Worm (Caenorhabditis elegans) whole organism, L4 larva: ENCODE measurements around the gene B0393.9.

Experiments used
- D1046.2 ChIP-seq: fragments of 200-800 bp; sonication (Bioruptor generic); IDR thresholded peaks from 2 replicates; pipeline ENCODE4 v1.3.6; 2022; ENCODE audit warnings: missing genetic modification characterization, missing compliant biosample characterization
- F10B5.3 ChIP-seq: sonication (generic microtip); optimal IDR thresholded peaks from 2 replicates; lab custom pipeline; 2016; ENCODE audit warnings: mild to moderate bottlenecking, missing genetic modification characterization, missing compliant biosample characterization
- F26F4.8 ChIP-seq: fragments of 200-800 bp; sonication (Bioruptor generic); conservative IDR thresholded peaks from 2 replicates; pipeline ENCODE4 v1.3.6; 2022; ENCODE audit warnings: missing genetic modification characterization, missing compliant biosample characterization
- F49E8.2 ChIP-seq: sonication (generic microtip); optimal IDR thresholded peaks from 2 replicates; lab custom pipeline; 2016; ENCODE audit warnings: missing compliant biosample characterization, mild to moderate bottlenecking, missing genetic modification characterization, borderline replicate concordance
- Y5F2A.4 ChIP-seq: fragments of 200-800 bp; sonication (Bioruptor generic); optimal IDR thresholded peaks from 2 replicates; lab custom pipeline; 2018; ENCODE audit warnings: mild to moderate bottlenecking, missing genetic modification characterization, missing compliant biosample characterization
- Y75B8A.6 ChIP-seq: fragments of 200-800 bp; sonication (Bioruptor generic); IDR thresholded peaks from 2 replicates; pipeline ENCODE4 v1.3.6; 2022; ENCODE audit warnings: missing genetic modification reagents, missing genetic modification characterization, missing compliant biosample characterization
- ZK337.2 ChIP-seq: fragments of 200-800 bp; sonication (Bioruptor generic); IDR thresholded peaks from 2 replicates; pipeline ENCODE4 v1.3.6; 2022; ENCODE audit warnings: missing genetic modification reagents, missing genetic modification characterization, missing compliant biosample characterization
- attf-4 ChIP-seq: sonication (generic microtip); optimal IDR thresholded peaks from 3 replicates; lab custom pipeline; 2017; ENCODE audit warnings: missing biosample characterization, missing genetic modification characterization
- ceh-32 ChIP-seq: sonication (generic microtip); optimal IDR thresholded peaks from 2 replicates; lab custom pipeline; 2016; ENCODE audit warnings: mild to moderate bottlenecking, missing genetic modification characterization, missing compliant biosample characterization; ENCODE audit not compliant: poor library complexity
- ceh-62 ChIP-seq: sonication (generic microtip); optimal IDR thresholded peaks from 2 replicates; lab custom pipeline; 2017; ENCODE audit warnings: missing biosample characterization, missing genetic modification characterization
- daf-12 ChIP-seq: fragments of 150-350 bp; optimal IDR thresholded peaks from 2 replicates; lab custom pipeline; 2014; ENCODE audit warnings: missing biosample characterization, missing genetic modification reagents, missing genetic modification characterization
- dmd-6 ChIP-seq: fragments of 200-800 bp; sonication (Bioruptor generic); IDR thresholded peaks from 2 replicates; pipeline ENCODE4 v1.3.6; 2022; ENCODE audit warnings: missing genetic modification reagents, missing genetic modification characterization, missing compliant biosample characterization
- duxl-1 ChIP-seq: sonication (generic microtip); optimal IDR thresholded peaks from 2 replicates; lab custom pipeline; 2016; ENCODE audit warnings: mild to moderate bottlenecking, missing genetic modification characterization, moderate library complexity, missing compliant biosample characterization; ENCODE audit not compliant: poor library complexity
- dve-1 ChIP-seq: sonication (generic microtip); optimal IDR thresholded peaks from 2 replicates; lab custom pipeline; 2017; ENCODE audit warnings: antibody characterized with exemption, mild to moderate bottlenecking, missing genetic modification characterization, missing compliant biosample characterization; ENCODE audit not compliant: insufficient read depth
- egl-43 ChIP-seq: fragments of 200-800 bp; sonication (Bioruptor generic); IDR thresholded peaks from 2 replicates; pipeline ENCODE4 v1.3.6; 2022; ENCODE audit warnings: missing genetic modification reagents, missing genetic modification characterization, missing compliant biosample characterization
- gei-8 ChIP-seq: fragments of 200-800 bp; sonication (Bioruptor generic); optimal IDR thresholded peaks from 2 replicates; lab custom pipeline; 2018; ENCODE audit warnings: mild to moderate bottlenecking, missing genetic modification characterization, missing compliant biosample characterization
- hmg-1.1 ChIP-seq: fragments of 200-800 bp; sonication (Bioruptor generic); IDR thresholded peaks from 2 replicates; pipeline ENCODE4 v1.3.6; 2022; ENCODE audit warnings: missing genetic modification reagents, missing genetic modification characterization, missing compliant biosample characterization
- lim-7 ChIP-seq: fragments of 200-800 bp; sonication (Bioruptor generic); IDR thresholded peaks from 2 replicates; pipeline ENCODE4 v1.3.6; 2022; ENCODE audit warnings: missing genetic modification characterization, missing compliant biosample characterization
- lin-1 ChIP-seq: fragments of 200-800 bp; sonication (Bioruptor generic); IDR thresholded peaks from 2 replicates; pipeline ENCODE4 v1.3.6; 2022; ENCODE audit warnings: missing genetic modification reagents, missing genetic modification characterization, missing compliant biosample characterization
- lin-15B ChIP-seq: fragments of 150-350 bp; sonication (generic microtip); optimal IDR thresholded peaks from 3 replicates; lab custom pipeline; 2014; ENCODE audit warnings: missing biosample characterization, missing genetic modification characterization
- lin-29 ChIP-seq: fragments of 200-800 bp; sonication (Bioruptor generic); IDR thresholded peaks from 2 replicates; pipeline ENCODE4 v1.3.6; 2022; ENCODE audit warnings: missing genetic modification reagents, missing genetic modification characterization, missing compliant biosample characterization
- lin-38 ChIP-seq: fragments of 200-800 bp; sonication (Bioruptor generic); IDR thresholded peaks from 2 replicates; pipeline ENCODE4 v1.3.6; 2022; ENCODE audit warnings: missing genetic modification reagents, missing genetic modification characterization, missing compliant biosample characterization
- lin-39 ChIP-seq: fragments of 150-350 bp; optimal IDR thresholded peaks from 2 replicates; lab custom pipeline; 2014; ENCODE audit warnings: missing biosample characterization, missing genetic modification reagents, missing genetic modification characterization
- lsy-2 ChIP-seq, 2 experiments: fragments of 150-350 bp in 1 of 2; sonication (generic microtip) in 1 of 2; optimal IDR thresholded peaks; 2 replicates each; lab custom pipeline; 2014 to 2017; ENCODE audit warnings: missing biosample characterization in 2 of 2, missing genetic modification characterization in 2 of 2
- madf-5 ChIP-seq, 2 experiments: fragments of 200-800 bp; sonication (Bioruptor generic); IDR thresholded peaks; 2 replicates each; pipeline ENCODE4 v1.3.6; 2022; ENCODE audit warnings: missing compliant biosample characterization in 2 of 2, missing genetic modification characterization in 2 of 2
- madf-9 ChIP-seq: fragments of 200-800 bp; sonication (Bioruptor generic); conservative IDR thresholded peaks from 2 replicates; pipeline ENCODE4 v1.3.6; 2022; ENCODE audit warnings: missing genetic modification reagents, missing genetic modification characterization, missing compliant biosample characterization
- mdl-1 ChIP-seq, 2 experiments: fragments of 150-350 bp in 1 of 2; sonication (generic microtip) in 1 of 2; optimal IDR thresholded peaks; 2 replicates each; lab custom pipeline; 2014 to 2017; ENCODE audit warnings: missing biosample characterization in 2 of 2, missing genetic modification characterization in 2 of 2
- mxl-3 ChIP-seq: fragments of 200-800 bp; sonication (Bioruptor generic); optimal IDR thresholded peaks from 2 replicates; lab custom pipeline; 2018; ENCODE audit warnings: mild to moderate bottlenecking, missing genetic modification characterization, missing compliant biosample characterization
- nhr-11 ChIP-seq: fragments of 150-350 bp; optimal IDR thresholded peaks from 2 replicates; lab custom pipeline; 2014; ENCODE audit warnings: missing biosample characterization, missing genetic modification characterization
- nhr-28 ChIP-seq: fragments of 150-350 bp; optimal IDR thresholded peaks from 2 replicates; lab custom pipeline; 2014; ENCODE audit warnings: missing biosample characterization, missing genetic modification characterization
- nhr-41 ChIP-seq: fragments of 200-800 bp; sonication (Bioruptor generic); IDR thresholded peaks from 2 replicates; pipeline ENCODE4 v1.3.6; 2022; ENCODE audit warnings: missing genetic modification reagents, missing genetic modification characterization, missing compliant biosample characterization
- nhr-48 ChIP-seq: sonication (generic microtip); optimal IDR thresholded peaks from 2 replicates; lab custom pipeline; 2016; ENCODE audit warnings: mild to moderate bottlenecking, missing genetic modification characterization, missing compliant biosample characterization
- nhr-76 ChIP-seq: fragments of 150-350 bp; optimal IDR thresholded peaks from 2 replicates; lab custom pipeline; 2014; ENCODE audit warnings: missing biosample characterization, missing genetic modification characterization
- nhr-77 ChIP-seq: fragments of 150-350 bp; optimal IDR thresholded peaks from 2 replicates; lab custom pipeline; 2014; ENCODE audit warnings: missing biosample characterization, missing genetic modification characterization
- pha-4 ChIP-seq, 2 experiments: fragments of 150-350 bp in 1 of 2; fragments of 200-800 bp in 1 of 2; sonication (Bioruptor generic) in 1 of 2; IDR thresholded peaks in 1 of 2; optimal IDR thresholded peaks in 1 of 2; 2 replicates each; pipeline versions ENCODE4 v1.3.6 to Lab custom; 2014 to 2022; ENCODE audit warnings: missing genetic modification characterization in 2 of 2, missing genetic modification reagents in 2 of 2, missing biosample characterization in 1 of 2, missing compliant biosample characterization in 1 of 2
- saeg-2 ChIP-seq: fragments of 200-800 bp; sonication (Bioruptor generic); IDR thresholded peaks from 2 replicates; pipeline ENCODE4 v1.3.6; 2022; ENCODE audit warnings: missing genetic modification reagents, missing genetic modification characterization, missing compliant biosample characterization
- snpc-1.2 ChIP-seq: fragments of 200-800 bp; sonication (Bioruptor generic); IDR thresholded peaks from 2 replicates; pipeline ENCODE4 v1.3.6; 2022; ENCODE audit warnings: missing genetic modification reagents, missing genetic modification characterization, missing compliant biosample characterization
- unc-130 ChIP-seq: sonication (generic microtip); optimal IDR thresholded peaks from 2 replicates; lab custom pipeline; 2016; ENCODE audit warnings: missing genetic modification reagents, missing genetic modification characterization, missing compliant biosample characterization
- zag-1 ChIP-seq: fragments of 150-350 bp; optimal IDR thresholded peaks from 2 replicates; lab custom pipeline; 2014; ENCODE audit warnings: missing biosample characterization, missing genetic modification characterization
- ztf-11 ChIP-seq: fragments of 150-350 bp; optimal IDR thresholded peaks from 2 replicates; lab custom pipeline; 2014; ENCODE audit warnings: missing biosample characterization, missing genetic modification characterization

Gene B0393.9

ce11 chrIII:4826606-4827005, 46.6 kb upstream of the B0393.9 start, which contains the start of gene F26A1.3:
TSS of gene F26A1.3 (plus strand) at chrIII:4826906.
- TF ChIP-seq nhr-48 (tag; lab: Kevin White, UChicago): no peak
- no peak for TF ChIP-seq Y75B8A.6 (GFP tag; lab: Robert Waterston, UW)
- no peak for TF ChIP-seq snpc-1.2
- no peak for TF ChIP-seq gei-8
- no peak for TF ChIP-seq dve-1
- TF ChIP-seq nhr-41 (GFP tag; lab: Robert Waterston, UW): no peak
- TF ChIP-seq duxl-1 (tag; lab: Kevin White, UChicago): no peak
- TF ChIP-seq egl-43: no peak
- no peak for TF ChIP-seq F49E8.2 (tag; lab: Kevin White, UChicago)
- no peak for TF ChIP-seq zag-1 (tag; lab: Kevin White, UChicago)
- no peak for TF ChIP-seq F10B5.3 (tag; lab: Kevin White, UChicago)
- no peak for TF ChIP-seq Y5F2A.4 (GFP tag; lab: Kevin White, UChicago)
- TF ChIP-seq pha-4 (GFP tag; IDR thresholded peaks at IDR 0.05; lab: Robert Waterston, UW): no peak
- TF ChIP-seq pha-4 (tag; optimal IDR thresholded peaks at IDR 0.05; lab: Kevin White, UChicago): no peak
- TF ChIP-seq mdl-1 (tag; optimal IDR thresholded peaks at IDR 0.05; lab: Kevin White, UChicago): no peak
- no peak for TF ChIP-seq lin-29
- TF ChIP-seq lin-38 (GFP tag; lab: Robert Waterston, UW): no peak
- TF ChIP-seq attf-4 (tag; lab: Kevin White, UChicago): no peak
- no peak for TF ChIP-seq F26F4.8 (GFP tag; lab: Robert Waterston, UW)
- no peak for TF ChIP-seq lin-15B
- no peak for TF ChIP-seq daf-12 (tag; lab: Kevin White, UChicago)

- TF ChIP-seq ceh-32 (tag; lab: Kevin White, UChicago) (no peak), madf-9 (no peak), nhr-28 (no peak), lim-7 (no peak), madf-5 (GFP tag; IDR thresholded peaks at IDR 0.05; lab: Robert Waterston, UW) (no peak), ztf-11 (tag; lab: Kevin White, UChicago) (no peak)
Observed at ce11 chrIII:4822140-4822539, 42.2 kb upstream of the B0393.9 start, which contains the start of gene F26A1.8. TSS of gene F26A1.8 (minus strand) at chrIII:4822240.

- TF ChIP-seq D1046.2 (GFP tag; lab: Robert Waterston, UW) (no peak), dmd-6 (GFP tag; lab: Robert Waterston, UW) (no peak), lsy-2 (tag; optimal IDR thresholded peaks at IDR 0.05; lab: Kevin White, UChicago) (no peak), hmg-1.1 (no peak), ceh-62 (tag; lab: Kevin White, UChicago) (no peak), lin-39 (tag; lab: Kevin White, UChicago) (no peak), unc-130 (GFP tag; lab: Kevin White, UChicago) (no peak), lin-1 (GFP tag; lab: Robert Waterston, UW) (no peak), Y75B8A.6 (GFP tag; lab: Robert Waterston, UW) (no peak), saeg-2 (no peak), F49E8.2 (tag; lab: Kevin White, UChicago) (no peak), nhr-77 (tag; lab: Kevin White, UChicago) (no peak)
Observed at ce11 chrIII:4819843-4820242, 39.9 kb upstream of the B0393.9 start, which contains the start of gene F26A1.7. TSS of gene F26A1.7 (minus strand) at chrIII:4819943.

- TF ChIP-seq mxl-3 (GFP tag; lab: Kevin White, UChicago): no peak
- no peak for TF ChIP-seq F26F4.8 (GFP tag; lab: Robert Waterston, UW)
- TF ChIP-seq F49E8.2 (tag; lab: Kevin White, UChicago): no peak
- TF ChIP-seq lim-7: no peak
- TF ChIP-seq nhr-76 (tag; lab: Kevin White, UChicago): no peak
- no peak for TF ChIP-seq egl-43
- no peak for TF ChIP-seq ZK337.2 (GFP tag; lab: Robert Waterston, UW)
- no peak for TF ChIP-seq nhr-28
- TF ChIP-seq pha-4 (GFP tag; IDR thresholded peaks at IDR 0.05; lab: Robert Waterston, UW): no peak
- TF ChIP-seq pha-4 (tag; optimal IDR thresholded peaks at IDR 0.05; lab: Kevin White, UChicago): no peak
- TF ChIP-seq madf-5 (GFP tag; IDR thresholded peaks at IDR 0.05; lab: Robert Waterston, UW): no peak
- TF ChIP-seq nhr-11 (tag; lab: Kevin White, UChicago): no peak
Observed at ce11 chrIII:4817240-4817639, 37.3 kb upstream of the B0393.9 start, which contains the start of gene F26A1.4. TSS of gene F26A1.4 (plus strand) at chrIII:4817540.
